Worm (Caenorhabditis elegans) whole organism, late embryonic: ENCODE results near the gene T11F9.1.

ENCODE experiments used
- K02D7.2 ChIP-seq: sonication (generic microtip); optimal IDR thresholded peaks from 2 replicates; lab custom pipeline; 2017; ENCODE audit warnings: mild to moderate bottlenecking, missing genetic modification characterization, missing compliant biosample characterization
- ceh-18 ChIP-seq: sonication (generic microtip); optimal IDR thresholded peaks from 2 replicates; lab custom pipeline; 2016; ENCODE audit warnings: missing genetic modification characterization, missing compliant biosample characterization
- ceh-6 ChIP-seq: fragments of 200-800 bp; sonication (Bioruptor generic); optimal IDR thresholded peaks from 2 replicates; lab custom pipeline; 2018; ENCODE audit warnings: mild to moderate bottlenecking, missing genetic modification characterization, missing compliant biosample characterization
- eyg-1 ChIP-seq: sonication (generic microtip); optimal IDR thresholded peaks from 2 replicates; lab custom pipeline; 2016; ENCODE audit warnings: missing genotype, missing genetic modification characterization, missing compliant biosample characterization
- nhr-232 ChIP-seq: sonication (generic microtip); optimal IDR thresholded peaks from 2 replicates; lab custom pipeline; 2016; ENCODE audit warnings: missing genetic modification characterization, missing compliant biosample characterization
- tbx-2 ChIP-seq: sonication (generic microtip); optimal IDR thresholded peaks from 2 replicates; lab custom pipeline; 2016; ENCODE audit warnings: missing genetic modification characterization, missing compliant biosample characterization
- ttx-3 ChIP-seq: sonication (generic microtip); optimal IDR thresholded peaks from 2 replicates; lab custom pipeline; 2016; ENCODE audit warnings: missing genetic modification reagents, missing genetic modification characterization, missing compliant biosample characterization

Gene T11F9.1

DNA sequence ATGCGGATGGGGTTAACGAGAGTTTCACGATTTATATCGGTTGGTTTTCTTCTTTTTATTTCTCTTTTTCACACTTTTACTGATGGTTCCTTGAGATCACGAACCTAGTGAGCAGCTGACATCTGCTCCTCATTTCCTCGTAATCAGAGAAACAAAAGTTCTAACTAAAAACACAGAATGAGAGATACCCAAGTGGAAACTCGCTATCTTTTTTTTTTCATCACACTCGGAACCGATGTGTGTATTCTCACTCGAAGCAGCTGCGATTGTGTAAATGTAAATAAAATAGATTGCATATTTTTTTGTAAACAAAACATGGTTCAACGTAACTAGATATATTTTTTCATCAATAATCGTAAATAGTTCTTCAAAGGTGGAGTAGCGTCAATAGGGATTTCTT is 47.0 kb downstream of the T11F9.1 start:
- TF ChIP-seq tbx-2 (tag; lab: Kevin White, UChicago) (no peak), ceh-18 (tag; lab: Kevin White, UChicago) (peak; percentile 51)

- TF ChIP-seq ttx-3 (tag; lab: Kevin White, UChicago) = no peak
- TF ChIP-seq nhr-232 = no peak
- TF ChIP-seq K02D7.2 (tag; lab: Kevin White, UChicago) = no peak
- TF ChIP-seq ceh-6 (GFP tag; lab: Kevin White, UChicago) = no peak
- TF ChIP-seq eyg-1 (tag; lab: Kevin White, UChicago) = no peak
Measured at ce11 chrV:11508773-11509172, 49.4 kb downstream of the T11F9.1 start, which contains the start of gene ttll-5. Gene ttll-5 (plus strand): TSS chrV:11509060.
